Worm (Caenorhabditis elegans): Measurements from ENCODE around the gene znf-474.

DNA sequence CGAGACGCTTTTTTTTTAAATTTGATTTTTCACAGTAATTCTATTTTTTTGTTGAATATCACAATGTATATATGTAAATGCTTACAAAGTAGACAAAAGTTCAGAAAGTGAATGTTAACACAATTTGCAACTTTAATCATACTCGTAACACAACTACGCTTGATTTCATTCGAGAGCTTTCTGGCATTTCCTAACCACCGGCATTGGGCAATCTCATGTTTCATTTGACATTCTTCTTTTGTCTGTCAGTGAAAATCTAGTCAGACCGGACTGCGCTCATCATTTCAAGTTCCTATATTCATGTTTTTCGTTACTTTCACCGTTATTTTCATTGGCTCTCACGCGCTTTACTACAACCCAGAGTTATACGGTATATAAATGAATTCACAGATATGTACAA lies 38.5 kb upstream of the znf-474 start, which contains the start of gene lgc-14:
- TF ChIP-seq him-1 (tag; optimal IDR thresholded peaks at IDR 0.05): no peak
- no peak for TF ChIP-seq F33H1.4 (GFP tag; IDR thresholded peaks at IDR 0.05)
- no peak for TF ChIP-seq B0261.1 (tag; optimal IDR thresholded peaks at IDR 0.05)
- TF ChIP-seq snpc-4 (GFP tag; optimal IDR thresholded peaks at IDR 0.05): no peak
- no peak for TF ChIP-seq snpc-4 (tag; optimal IDR thresholded peaks at IDR 0.05)
- no peak for TF ChIP-seq Y56A3A.18 (GFP tag; IDR thresholded peaks at IDR 0.05)
- TF ChIP-seq dpl-1 (GFP tag; optimal IDR thresholded peaks at IDR 0.05): no peak
- TF ChIP-seq egl-18 (GFP tag; IDR thresholded peaks at IDR 0.05): no peak
- no peak for TF ChIP-seq T07F8.4 (tag; optimal IDR thresholded peaks at IDR 0.05)
- TF ChIP-seq ztf-26 (tag; optimal IDR thresholded peaks at IDR 0.05): no peak
- TF ChIP-seq sea-2 (GFP tag; IDR thresholded peaks at IDR 0.05): no peak
- TF ChIP-seq attf-3 (GFP tag; conservative IDR thresholded peaks at IDR 0.05): no peak
- TF ChIP-seq ceh-58 (GFP tag; IDR thresholded peaks at IDR 0.05): no peak
- no peak for TF ChIP-seq sdz-38 (tag; optimal IDR thresholded peaks at IDR 0.05)
- no peak for TF ChIP-seq somi-1 (GFP tag; optimal IDR thresholded peaks at IDR 0.05)

Data from whole organism, young adult.